Fruit fly (Drosophila melanogaster) S2 (cell line): ENCODE measurements around the gene morgue.

Source experiments
- CG8478 ChIP-seq: fragments of >200 bp; optimal IDR thresholded peaks from 2 replicates; lab custom pipeline; 2018
- CTCF ChIP-seq, 2 experiments: fragments of >200 bp; optimal IDR thresholded peaks; 2 replicates each; lab custom pipeline; 2018

dm6 chr2L:4400653-4401052 lies 43.8 kb downstream of the morgue start, which contains the start of gene CG33003:
- TF ChIP-seq CTCF (optimal IDR thresholded peaks at IDR 0.05; lab: Kevin White, UChicago): no peak
- no peak for TF ChIP-seq CG8478
